Worm (Caenorhabditis elegans) whole organism, mixed stage, embryonic: Measurements from ENCODE around the gene C28H8.5.

Experiments used
- bed-3 ChIP-seq: fragments of 200-800 bp; sonication (Bioruptor generic); optimal IDR thresholded peaks from 3 replicates; lab custom pipeline; 2018; ENCODE audit warnings: mild to moderate bottlenecking, missing genetic modification characterization, moderate library complexity, missing compliant biosample characterization
- blmp-1 ChIP-seq: fragments of 150-350 bp; optimal IDR thresholded peaks from 2 replicates; lab custom pipeline; 2014; ENCODE audit warnings: missing biosample characterization, missing genetic modification characterization
- ceh-39 ChIP-seq: fragments of 150-350 bp; optimal IDR thresholded peaks from 2 replicates; lab custom pipeline; 2014; ENCODE audit warnings: missing biosample characterization, missing genetic modification characterization
- ceh-43 ChIP-seq: fragments of 200-800 bp; sonication (Bioruptor generic); optimal IDR thresholded peaks from 2 replicates; lab custom pipeline; 2018; ENCODE audit warnings: mild to moderate bottlenecking, missing genetic modification characterization, moderate library complexity, missing compliant biosample characterization
- ceh-83 ChIP-seq: fragments of 200-800 bp; sonication (Bioruptor generic); optimal IDR thresholded peaks from 2 replicates; lab custom pipeline; 2018; ENCODE audit warnings: mild to moderate bottlenecking, missing genetic modification characterization, missing compliant biosample characterization
- ces-1 ChIP-seq: fragments of 150-350 bp; optimal IDR thresholded peaks from 2 replicates; lab custom pipeline; 2014; ENCODE audit warnings: missing biosample characterization, missing genetic modification reagents, missing genetic modification characterization
- drap-1 ChIP-seq: fragments of 200-800 bp; sonication (Bioruptor generic); optimal IDR thresholded peaks from 3 replicates; lab custom pipeline; 2018; ENCODE audit warnings: mild to moderate bottlenecking, missing genetic modification characterization, missing compliant biosample characterization
- elt-1 ChIP-seq: sonication (generic microtip); optimal IDR thresholded peaks from 2 replicates; lab custom pipeline; 2017; ENCODE audit warnings: missing genetic modification characterization, mild to moderate bottlenecking, missing compliant biosample characterization, antibody characterized with exemption, moderate library complexity, borderline replicate concordance; ENCODE audit not compliant: insufficient read depth
- elt-3 ChIP-seq: fragments of 150-350 bp; optimal IDR thresholded peaks from 2 replicates; lab custom pipeline; 2014; ENCODE audit warnings: missing biosample characterization, missing genetic modification characterization
- flh-1 ChIP-seq: fragments of 200-800 bp; sonication (Bioruptor generic); optimal IDR thresholded peaks from 2 replicates; lab custom pipeline; 2018; ENCODE audit warnings: mild to moderate bottlenecking, missing genetic modification characterization, moderate library complexity, missing compliant biosample characterization
- ham-2 ChIP-seq: fragments of 200-800 bp; sonication (Bioruptor generic); optimal IDR thresholded peaks from 2 replicates; lab custom pipeline; 2018; ENCODE audit warnings: mild to moderate bottlenecking, missing genetic modification characterization, missing compliant biosample characterization
- hlh-1 ChIP-seq: fragments of 150-350 bp; optimal IDR thresholded peaks from 2 replicates; lab custom pipeline; 2014; ENCODE audit warnings: missing biosample characterization, missing genetic modification reagents, missing genetic modification characterization
- lin-13 ChIP-seq: fragments of 150-350 bp; optimal IDR thresholded peaks from 2 replicates; lab custom pipeline; 2014; ENCODE audit warnings: missing biosample characterization, missing genetic modification characterization
- lsy-2 ChIP-seq: fragments of 150-350 bp; optimal IDR thresholded peaks from 2 replicates; lab custom pipeline; 2014; ENCODE audit warnings: missing biosample characterization, missing genetic modification characterization
- mab-5 ChIP-seq: fragments of 150-350 bp; optimal IDR thresholded peaks from 2 replicates; lab custom pipeline; 2014; ENCODE audit warnings: missing biosample characterization, missing genetic modification characterization
- mep-1 ChIP-seq: fragments of 150-350 bp; optimal IDR thresholded peaks from 2 replicates; lab custom pipeline; 2017; ENCODE audit warnings: missing biosample characterization, missing genetic modification reagents, missing genetic modification characterization, inconsistent platforms
- mls-2 ChIP-seq: sonication (generic microtip); optimal IDR thresholded peaks from 2 replicates; lab custom pipeline; 2016; ENCODE audit warnings: mild to moderate bottlenecking, missing genetic modification characterization, moderate library complexity, missing compliant biosample characterization
- nhr-2 ChIP-seq: fragments of 150-350 bp; optimal IDR thresholded peaks from 2 replicates; lab custom pipeline; 2014; ENCODE audit warnings: missing biosample characterization, missing genetic modification characterization
- nhr-237 ChIP-seq: fragments of 150-350 bp; optimal IDR thresholded peaks from 2 replicates; lab custom pipeline; 2014; ENCODE audit warnings: missing biosample characterization, missing genetic modification characterization
- nhr-28 ChIP-seq: fragments of 150-350 bp; optimal IDR thresholded peaks from 2 replicates; lab custom pipeline; 2014; ENCODE audit warnings: missing biosample characterization, missing genetic modification characterization
- nhr-76 ChIP-seq: sonication (generic microtip); optimal IDR thresholded peaks from 2 replicates; lab custom pipeline; 2017; ENCODE audit warnings: missing biosample characterization, missing genetic modification characterization
- pha-4 ChIP-seq: fragments of 150-350 bp; optimal IDR thresholded peaks from 2 replicates; lab custom pipeline; 2018; ENCODE audit warnings: missing biosample characterization, missing genetic modification reagents, missing genetic modification characterization
- sem-2 ChIP-seq: fragments of 200-800 bp; sonication (Bioruptor generic); optimal IDR thresholded peaks from 2 replicates; lab custom pipeline; 2018; ENCODE audit warnings: mild to moderate bottlenecking, missing genetic modification characterization, missing compliant biosample characterization
- sptf-1 ChIP-seq: sonication (generic microtip); optimal IDR thresholded peaks from 2 replicates; lab custom pipeline; 2017; ENCODE audit warnings: mild to moderate bottlenecking, missing genetic modification characterization, moderate library complexity, missing compliant biosample characterization
- unc-120 ChIP-seq: sonication (generic microtip); optimal IDR thresholded peaks from 2 replicates; lab custom pipeline; 2017; ENCODE audit warnings: missing genetic modification characterization, missing compliant biosample characterization; ENCODE audit not compliant: poor library complexity, severe bottlenecking
- unc-39 ChIP-seq: fragments of 150-350 bp; optimal IDR thresholded peaks from 2 replicates; lab custom pipeline; 2014; ENCODE audit warnings: missing biosample characterization, missing genetic modification characterization
- unc-62 ChIP-seq: fragments of 150-350 bp; optimal IDR thresholded peaks from 2 replicates; lab custom pipeline; 2014; ENCODE audit warnings: missing biosample characterization, missing genetic modification reagents, missing genetic modification characterization
- zip-8 ChIP-seq: fragments of 150-350 bp; optimal IDR thresholded peaks from 2 replicates; lab custom pipeline; 2014; ENCODE audit warnings: missing biosample characterization, missing genetic modification characterization
- ztf-11 ChIP-seq: fragments of 150-350 bp; optimal IDR thresholded peaks from 2 replicates; lab custom pipeline; 2014; ENCODE audit warnings: missing biosample characterization, missing genetic modification characterization

C28H8.5 gene

ce11 chrIII:5884007-5884406, at the start of gene C28H8.5:
Gene C28H8.5 (plus strand): TSS chrIII:5884307.
- TF ChIP-seq ceh-39 = no peak
- no peak for TF ChIP-seq flh-1
- TF ChIP-seq mep-1 = no peak
- no peak for TF ChIP-seq sem-2 (GFP tag; lab: Kevin White, UChicago)
- TF ChIP-seq mls-2 (tag; lab: Kevin White, UChicago) = no peak
- TF ChIP-seq nhr-237 (tag; lab: Kevin White, UChicago) = no peak
- TF ChIP-seq mab-5 = no peak
- TF ChIP-seq nhr-2 (tag; lab: Kevin White, UChicago) = no peak
- no peak for TF ChIP-seq ceh-83
- no peak for TF ChIP-seq drap-1 (GFP tag; lab: Kevin White, UChicago)

DNA sequence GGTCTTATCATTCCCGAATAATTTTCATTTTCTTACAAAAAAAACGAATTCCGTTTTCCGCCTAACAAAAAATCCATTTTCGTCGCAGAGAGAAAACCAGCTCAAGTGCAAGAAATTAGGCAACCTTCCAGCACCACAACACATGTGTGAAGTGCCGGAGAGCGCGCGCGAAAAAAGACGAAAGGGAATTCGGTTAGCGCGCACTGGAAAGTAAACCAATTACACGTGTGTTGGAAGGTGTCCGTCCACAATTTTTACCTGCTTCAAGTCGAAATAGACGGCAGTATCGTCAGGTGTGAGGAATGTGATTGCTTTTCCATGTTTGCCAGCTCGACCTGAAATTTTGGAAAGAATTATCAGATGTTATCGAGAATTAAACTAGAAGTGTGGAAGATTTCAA, 49.4 kb upstream of the C28H8.5 start:
- TF ChIP-seq unc-62 = no peak
- TF ChIP-seq mls-2 (tag; lab: Kevin White, UChicago) = no peak
- peak; percentile 54 for TF ChIP-seq ces-1 (GFP tag; lab: Kevin White, UChicago)
- TF ChIP-seq, all 35 proteins: peak for 1

DNA sequence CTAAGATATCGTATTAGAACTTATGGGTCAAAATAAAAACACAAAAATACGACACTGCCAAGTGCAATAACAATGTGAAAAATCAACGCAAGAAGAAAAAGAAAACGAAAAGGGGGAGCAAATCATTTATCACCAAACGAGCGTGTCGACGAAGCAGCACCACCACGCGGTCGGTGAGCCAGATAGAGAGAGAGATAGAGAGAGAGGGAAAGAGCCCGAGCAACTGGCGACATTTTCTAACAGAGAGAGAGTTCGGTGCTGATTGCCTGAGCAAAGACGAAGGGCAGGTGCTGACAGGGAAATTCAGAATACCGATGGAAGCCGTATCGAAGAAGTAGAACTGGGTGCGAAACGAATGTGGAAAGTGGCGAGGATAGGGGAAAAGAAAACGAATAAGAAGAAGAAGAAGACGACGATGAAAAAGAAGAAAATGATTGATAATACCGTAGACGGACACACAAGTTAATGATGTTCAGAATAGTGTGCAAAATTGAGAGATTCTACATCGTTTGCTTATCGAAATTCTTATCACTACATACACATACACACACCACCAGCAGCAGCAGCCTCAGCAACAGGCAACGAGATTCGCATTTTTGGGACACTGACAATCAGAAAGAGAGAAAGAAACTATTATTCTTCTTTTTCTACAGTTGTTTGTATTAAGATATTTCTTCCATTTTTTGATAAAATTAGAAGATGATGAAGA, 48.8 kb upstream of the C28H8.5 start:
- no peak for TF ChIP-seq zip-8 (tag; lab: Kevin White, UChicago)
- no peak for TF ChIP-seq ceh-39
- TF ChIP-seq unc-39 (tag; lab: Kevin White, UChicago) = no peak
- no peak for TF ChIP-seq pha-4 (tag; lab: Kevin White, UChicago)
- TF ChIP-seq bed-3 (GFP tag; lab: Kevin White, UChicago) = no peak
- TF ChIP-seq mep-1 = no peak
- no peak for TF ChIP-seq sem-2 (GFP tag; lab: Kevin White, UChicago)
- peak; percentile 53 for TF ChIP-seq unc-120 (tag; lab: Kevin White, UChicago)
- TF ChIP-seq blmp-1 (tag; lab: Kevin White, UChicago) = no peak
- TF ChIP-seq hlh-1 (tag; lab: Kevin White, UChicago) = peak; percentile 88
- peak; percentile 10 for TF ChIP-seq elt-3
- no peak for TF ChIP-seq ceh-43
- no peak for TF ChIP-seq lin-13 (tag; lab: Kevin White, UChicago)
- TF ChIP-seq unc-62 = no peak
- no peak for TF ChIP-seq drap-1 (GFP tag; lab: Kevin White, UChicago)
- no peak for TF ChIP-seq nhr-237 (tag; lab: Kevin White, UChicago)
- TF ChIP-seq nhr-2 (tag; lab: Kevin White, UChicago) = no peak
- TF ChIP-seq nhr-76 = no peak
- no peak for TF ChIP-seq mls-2 (tag; lab: Kevin White, UChicago)
- TF ChIP-seq ceh-83 = no peak
- TF ChIP-seq lsy-2 = no peak
- no peak for TF ChIP-seq ztf-11
- no peak for TF ChIP-seq ham-2 (GFP tag; lab: Kevin White, UChicago)
- TF ChIP-seq nhr-28 = no peak

ce11 chrIII:5836261-5836660, 47.8 kb upstream of the C28H8.5 start:
- TF ChIP-seq elt-1 (tag; lab: Kevin White, UChicago) (peak; percentile 6), nhr-28 (no peak), mab-5 (no peak), bed-3 (GFP tag; lab: Kevin White, UChicago) (no peak)
- TF ChIP-seq, all 35 proteins: peak for 1

- TF ChIP-seq sptf-1 (peak; percentile 21), nhr-237 (tag; lab: Kevin White, UChicago) (peak; percentile 27), blmp-1 (tag; lab: Kevin White, UChicago) (no peak)
These were observed 47.3 kb upstream of the C28H8.5 start, which contains the start of gene W04D12.1 for ce11 chrIII:5836816-5837215. Gene W04D12.1 (plus strand): TSS chrIII:5836926.
